Worm (Caenorhabditis elegans) whole organism, young adult: ENCODE data around the gene fahd-1.

ENCODE experiments used
- B0261.1 ChIP-seq: sonication (generic microtip); optimal IDR thresholded peaks from 2 replicates; lab custom pipeline; 2016; ENCODE audit warnings: mild to moderate bottlenecking, missing genetic modification characterization, moderate library complexity, missing compliant biosample characterization
- ama-1 ChIP-seq, 3 experiments: fragments of 150-350 bp in 1 of 3; sonication (generic microtip) in 2 of 3; optimal IDR thresholded peaks; 2 replicates each; lab custom pipeline; 2014 to 2018; ENCODE audit warnings: missing biosample characterization in 2 of 3, missing genetic modification characterization in 2 of 3, missing genetic modification reagents in 2 of 3
- mcd-1 ChIP-seq: fragments of 200-800 bp; sonication (Bioruptor generic); IDR thresholded peaks from 2 replicates; pipeline ENCODE4 v1.3.6; 2022; ENCODE audit warnings: missing genetic modification reagents, missing genetic modification characterization, missing compliant biosample characterization
- tbp1 ChIP-seq: fragments of 200-800 bp; sonication (Bioruptor generic); optimal IDR thresholded peaks from 2 replicates; lab custom pipeline; 2018; ENCODE audit warnings: mild to moderate bottlenecking, missing genetic modification characterization, missing compliant biosample characterization
- ztf-6 ChIP-seq: fragments of 200-800 bp; sonication (Bioruptor generic); IDR thresholded peaks from 2 replicates; pipeline ENCODE4 v1.3.6; 2022; ENCODE audit warnings: missing genetic modification reagents, missing genetic modification characterization, missing compliant biosample characterization

- no peak for TF ChIP-seq ama-1 (optimal IDR thresholded peaks at IDR 0.05; lab: Kevin White, UChicago)
- TF ChIP-seq ama-1 (GFP tag; optimal IDR thresholded peaks at IDR 0.05; lab: Kevin White, UChicago): no peak
- no peak for TF ChIP-seq mcd-1 (GFP tag; lab: Robert Waterston, UW)
- no peak for TF ChIP-seq B0261.1 (tag; lab: Kevin White, UChicago)
- TF ChIP-seq ztf-6 (GFP tag; lab: Robert Waterston, UW): no peak
- no peak for TF ChIP-seq tbp1 (GFP tag; lab: Kevin White, UChicago)
Observed at ce11 chrIII:7917667-7918066, 25.6 kb downstream of the fahd-1 start, which contains the start of gene gly-3.
